Worm (Caenorhabditis elegans) whole organism, L2 larva: ENCODE data around the gene C24A3.2.
A peak's percentile ranks its signal among the peaks of the same experiment; 100 is the strongest.

ENCODE experiments used
- R02D3.7 ChIP-seq: fragments of 150-350 bp; optimal IDR thresholded peaks from 2 replicates; lab custom pipeline; 2014; ENCODE audit warnings: missing biosample characterization, missing genetic modification characterization
- Y55F3AM.14 ChIP-seq: fragments of 200-800 bp; sonication (Bioruptor generic); optimal IDR thresholded peaks from 2 replicates; lab custom pipeline; 2018; ENCODE audit warnings: mild to moderate bottlenecking, missing genetic modification characterization, missing compliant biosample characterization
- ZK546.5 ChIP-seq: sonication (generic microtip); optimal IDR thresholded peaks from 2 replicates; lab custom pipeline; 2017; ENCODE audit warnings: missing biosample characterization, missing genetic modification characterization
- ama-1 ChIP-seq: fragments of 150-350 bp; optimal IDR thresholded peaks from 2 replicates; lab custom pipeline; 2018; ENCODE audit warnings: inconsistent platforms
- ceh-16 ChIP-seq: fragments of 150-350 bp; optimal IDR thresholded peaks from 2 replicates; lab custom pipeline; 2014; ENCODE audit warnings: missing biosample characterization, missing genetic modification characterization
- ceh-82 ChIP-seq: fragments of 150-350 bp; optimal IDR thresholded peaks from 2 replicates; lab custom pipeline; 2014; ENCODE audit warnings: missing biosample characterization, missing genetic modification characterization
- dmd-4 ChIP-seq: sonication (generic microtip); optimal IDR thresholded peaks from 2 replicates; lab custom pipeline; 2017; ENCODE audit warnings: missing biosample characterization, missing genetic modification characterization
- egl-27 ChIP-seq: sonication (generic microtip); optimal IDR thresholded peaks from 3 replicates; lab custom pipeline; 2017; ENCODE audit warnings: missing biosample characterization, missing genetic modification reagents, missing genetic modification characterization
- elt-1 ChIP-seq: fragments of 150-350 bp; optimal IDR thresholded peaks from 2 replicates; lab custom pipeline; 2014; ENCODE audit warnings: missing biosample characterization, missing genetic modification characterization
- elt-3 ChIP-seq: sonication (generic microtip); optimal IDR thresholded peaks from 2 replicates; lab custom pipeline; 2017; ENCODE audit warnings: missing biosample characterization, missing genetic modification characterization
- fos-1 ChIP-seq: fragments of 150-350 bp; optimal IDR thresholded peaks from 2 replicates; lab custom pipeline; 2014; ENCODE audit warnings: missing biosample characterization, missing genetic modification characterization
- gmeb-1 ChIP-seq: fragments of 150-350 bp; optimal IDR thresholded peaks from 2 replicates; lab custom pipeline; 2014; ENCODE audit warnings: missing biosample characterization, missing genetic modification characterization
- lin-11 ChIP-seq: fragments of 150-350 bp; sonication (generic microtip); optimal IDR thresholded peaks from 2 replicates; lab custom pipeline; 2014; ENCODE audit warnings: missing biosample characterization, missing genetic modification characterization, inconsistent platforms, mixed read lengths
- lin-13 ChIP-seq: fragments of 150-350 bp; optimal IDR thresholded peaks from 2 replicates; lab custom pipeline; 2014; ENCODE audit warnings: missing biosample characterization, missing genetic modification reagents, missing genetic modification characterization
- lsy-2 ChIP-seq, 2 experiments: fragments of 150-350 bp in 1 of 2; sonication (generic microtip) in 1 of 2; optimal IDR thresholded peaks; 2 replicates each; lab custom pipeline; 2014 to 2017; ENCODE audit warnings: missing biosample characterization in 2 of 2, missing genetic modification characterization in 2 of 2
- mab-5 ChIP-seq: fragments of 150-350 bp; optimal IDR thresholded peaks from 2 replicates; lab custom pipeline; 2014; ENCODE audit warnings: missing biosample characterization, missing genetic modification characterization
- mdl-1 ChIP-seq, 2 experiments: fragments of 150-350 bp in 1 of 2; sonication (generic microtip) in 1 of 2; optimal IDR thresholded peaks; 2 replicates each; lab custom pipeline; 2017; ENCODE audit warnings: missing biosample characterization in 2 of 2, missing genetic modification characterization in 2 of 2
- nhr-11 ChIP-seq: fragments of 150-350 bp; optimal IDR thresholded peaks from 2 replicates; lab custom pipeline; 2014; ENCODE audit warnings: missing biosample characterization, missing genetic modification characterization
- nhr-129 ChIP-seq: fragments of 150-350 bp; optimal IDR thresholded peaks from 2 replicates; lab custom pipeline; 2014; ENCODE audit warnings: missing biosample characterization, missing genetic modification characterization
- nhr-21 ChIP-seq: fragments of 150-350 bp; optimal IDR thresholded peaks from 2 replicates; lab custom pipeline; 2014; ENCODE audit warnings: missing biosample characterization, missing genetic modification characterization
- nhr-25 ChIP-seq: fragments of 150-350 bp; sonication (generic microtip); optimal IDR thresholded peaks from 3 replicates; lab custom pipeline; 2014; ENCODE audit warnings: missing biosample characterization, missing genetic modification characterization
- nhr-77 ChIP-seq: fragments of 150-350 bp; optimal IDR thresholded peaks from 2 replicates; lab custom pipeline; 2014; ENCODE audit warnings: missing biosample characterization, missing genetic modification characterization
- sem-4 ChIP-seq: fragments of 150-350 bp; optimal IDR thresholded peaks from 2 replicates; lab custom pipeline; 2014; ENCODE audit warnings: missing biosample characterization, missing genetic modification reagents, missing genetic modification characterization
- sma-3 ChIP-seq: sonication (generic microtip); optimal IDR thresholded peaks from 2 replicates; lab custom pipeline; 2016; ENCODE audit warnings: missing genetic modification reagents, missing genetic modification characterization, missing compliant biosample characterization
- sma-9 ChIP-seq, 2 experiments: fragments of 150-350 bp in 1 of 2; sonication (generic microtip) in 1 of 2; optimal IDR thresholded peaks; 2 replicates each; lab custom pipeline; 2014 to 2016; ENCODE audit warnings: missing genetic modification characterization in 2 of 2, mild to moderate bottlenecking in 1 of 2, missing biosample characterization in 1 of 2, missing compliant biosample characterization in 1 of 2, missing genetic modification reagents in 1 of 2, moderate library complexity in 1 of 2
- unc-55 ChIP-seq: fragments of 150-350 bp; sonication (generic microtip); optimal IDR thresholded peaks from 3 replicates; lab custom pipeline; 2014; ENCODE audit warnings: missing biosample characterization, missing genetic modification reagents, missing genetic modification characterization
- unc-62 ChIP-seq: fragments of 150-350 bp; optimal IDR thresholded peaks from 2 replicates; lab custom pipeline; 2014; ENCODE audit warnings: missing biosample characterization, missing genetic modification reagents, missing genetic modification characterization
- ztf-1 ChIP-seq: fragments of 200-800 bp; sonication (Bioruptor generic); conservative IDR thresholded peaks from 2 replicates; pipeline ENCODE4 v1.3.6; 2022; ENCODE audit warnings: missing genetic modification characterization, missing compliant biosample characterization
- ztf-11 ChIP-seq: sonication (generic microtip); optimal IDR thresholded peaks from 2 replicates; lab custom pipeline; 2017; ENCODE audit warnings: missing biosample characterization, missing genetic modification characterization

C24A3.2 gene

DNA sequence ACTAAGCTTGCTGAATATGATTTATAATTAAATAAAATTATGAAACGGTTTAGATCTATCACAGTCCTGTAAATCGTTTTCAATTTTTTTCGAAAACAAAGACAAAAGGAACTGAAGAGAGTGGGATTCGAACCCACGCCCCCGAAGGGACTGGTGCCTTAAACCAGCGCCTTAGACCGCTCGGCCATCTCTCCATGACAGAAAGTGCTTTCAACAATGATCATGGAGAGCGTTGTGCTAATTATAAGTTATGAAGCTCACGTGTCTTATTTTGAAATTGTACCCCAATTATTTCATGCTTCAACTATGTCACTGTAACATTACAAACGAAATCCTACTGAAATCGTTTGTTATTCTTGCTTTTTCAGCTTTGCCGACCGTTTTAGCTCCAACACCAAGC is 41.5 kb upstream of the C24A3.2 start:
- TF ChIP-seq ceh-16 (tag; lab: Kevin White, UChicago) (no peak), lin-11 (tag; lab: Kevin White, UChicago) (no peak), elt-3 (tag; lab: Kevin White, UChicago) (no peak), ztf-11 (tag; lab: Kevin White, UChicago) (no peak), nhr-11 (tag; lab: Kevin White, UChicago) (no peak), gmeb-1 (tag; lab: Kevin White, UChicago) (no peak), sem-4 (no peak), sma-3 (GFP tag; lab: Kevin White, UChicago) (no peak), R02D3.7 (no peak), mab-5 (tag; lab: Kevin White, UChicago) (no peak), egl-27 (tag; lab: Kevin White, UChicago) (no peak)
- TF ChIP-seq, all 48 proteins: peak for 0

DNA sequence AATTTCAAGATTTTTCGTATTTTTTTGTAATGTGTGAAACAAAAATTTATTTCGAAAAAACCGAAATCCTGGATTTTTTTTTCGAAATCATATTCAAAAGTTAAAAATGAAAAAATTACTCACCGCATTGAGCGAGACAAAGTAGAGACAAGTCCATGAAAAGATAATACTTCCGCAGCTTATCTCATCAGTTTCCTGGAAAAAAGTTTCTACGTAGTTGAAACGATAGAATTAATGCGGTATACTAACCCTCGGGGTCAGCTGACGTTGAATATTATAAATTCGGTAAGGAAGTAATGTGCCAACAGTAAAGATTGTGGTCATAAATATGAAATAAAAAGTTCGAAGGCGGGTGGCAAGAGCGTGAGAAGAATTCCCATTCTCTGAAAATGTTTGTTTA is 39.3 kb upstream of the C24A3.2 start:
- peak; percentile 5 for TF ChIP-seq sma-9 (GFP tag; optimal IDR thresholded peaks at IDR 0.05; lab: Kevin White, UChicago)
- no peak for TF ChIP-seq sma-9 (tag; optimal IDR thresholded peaks at IDR 0.05; lab: Kevin White, UChicago)
- no peak for TF ChIP-seq mdl-1 (tag; optimal IDR thresholded peaks at IDR 0.05; lab: Kevin White, UChicago)
- TF ChIP-seq, all 48 proteins: peak for 1

DNA sequence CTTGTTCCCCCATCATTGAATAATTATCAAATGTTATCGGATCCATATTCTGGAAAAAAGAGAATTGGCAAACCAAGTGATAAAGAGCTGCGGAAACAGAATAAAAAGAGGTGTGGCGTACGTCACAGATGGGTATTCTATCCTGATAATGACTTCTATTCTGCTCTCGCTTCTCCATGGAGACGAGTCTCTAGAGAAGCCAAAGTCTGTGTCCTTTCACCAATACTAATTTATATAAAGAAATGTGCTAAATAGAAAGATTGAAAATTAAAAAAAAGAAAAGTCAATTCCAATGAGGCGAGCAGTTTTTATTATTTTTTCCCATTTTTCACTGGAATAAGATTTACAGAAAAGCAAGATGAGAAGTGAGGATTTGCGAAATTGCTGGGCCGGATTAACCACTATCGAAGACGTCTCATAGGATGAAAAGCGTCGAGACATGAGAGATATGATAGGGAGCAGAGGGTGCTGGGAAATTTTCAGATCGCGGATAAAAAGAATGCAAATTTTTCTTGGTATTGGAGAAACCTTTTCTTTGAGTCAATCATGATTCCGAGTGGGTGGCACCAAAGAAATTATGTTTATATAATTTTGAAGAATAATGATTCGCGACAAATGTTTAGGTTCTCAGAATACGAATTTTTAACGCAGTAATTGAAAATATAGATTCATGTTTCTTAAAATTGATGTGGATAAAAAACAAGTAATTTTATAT is 36.0 kb upstream of the C24A3.2 start, which contains the start of gene aexr-3:
TSS of gene aexr-3 (minus strand) at position 51 of the 715 bp plus-strand sequence.
- TF ChIP-seq dmd-4 (peak; percentile 24), ztf-1 (GFP tag; lab: Robert Waterston, UW) (no peak), elt-1 (tag; lab: Kevin White, UChicago) (no peak), R02D3.7 (no peak)

DNA sequence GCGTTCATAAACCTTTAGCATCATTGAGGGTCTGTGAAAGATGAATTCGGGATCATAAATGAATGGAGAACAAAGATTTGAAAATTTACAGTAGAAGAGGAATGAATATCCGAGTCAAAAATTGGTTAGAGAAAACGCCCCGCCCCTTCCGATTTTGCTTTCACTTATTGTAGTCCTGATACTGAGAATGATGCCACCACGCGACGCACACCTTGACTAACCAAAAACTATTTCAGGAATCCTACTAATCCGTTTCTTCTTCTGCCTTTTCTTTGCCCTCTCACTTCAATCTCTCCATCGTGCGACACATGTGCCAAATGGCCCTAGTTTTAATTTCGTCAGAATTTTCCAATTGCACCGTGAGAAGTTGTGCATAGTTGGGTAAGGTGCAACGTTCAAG is 33.8 kb upstream of the C24A3.2 start:
- TF ChIP-seq Y55F3AM.14 (GFP tag; lab: Kevin White, UChicago) (no peak), nhr-21 (tag; lab: Kevin White, UChicago) (no peak), nhr-129 (tag; lab: Kevin White, UChicago) (no peak)

DNA sequence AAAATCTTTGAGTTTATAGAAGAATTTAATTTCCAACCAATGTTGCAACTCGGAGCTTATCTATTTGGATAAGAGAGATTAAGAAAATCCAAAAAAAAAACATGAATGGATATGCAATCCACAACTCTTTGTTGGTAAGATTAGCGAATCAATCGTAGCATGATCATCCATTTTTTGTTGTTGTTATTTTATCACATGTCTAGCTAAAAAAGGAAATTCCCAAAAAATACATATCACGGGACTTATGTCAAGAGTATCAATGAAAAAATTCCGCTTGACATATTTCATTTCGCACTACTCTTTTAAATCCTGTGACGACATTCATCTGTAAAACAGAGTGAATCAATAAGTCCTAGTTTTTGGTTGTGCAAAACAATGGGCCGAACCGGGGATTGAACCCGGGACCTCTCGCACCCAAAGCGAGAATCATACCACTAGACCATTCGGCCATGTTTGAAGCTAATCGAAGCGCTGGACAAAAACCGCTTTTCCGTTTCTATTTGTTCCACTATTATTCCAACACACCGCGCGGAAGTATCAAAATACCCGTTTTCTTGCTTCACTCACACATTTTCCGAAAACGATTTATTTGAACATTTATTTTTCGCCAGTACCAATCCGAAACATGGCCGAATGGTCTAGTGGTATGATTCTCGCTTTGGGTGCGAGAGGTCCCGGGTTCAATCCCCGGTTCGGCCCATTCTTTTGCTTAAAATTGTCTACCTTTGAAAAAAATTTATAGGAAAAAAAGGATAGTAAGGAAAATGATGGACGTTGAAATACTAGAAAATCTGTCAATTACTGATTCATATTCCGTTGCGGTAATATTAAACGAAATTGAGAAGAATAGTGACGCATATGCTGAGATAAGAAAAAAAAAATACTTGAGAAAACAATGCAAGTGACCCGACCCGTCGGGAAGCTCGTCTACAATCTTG is 27.9 kb upstream of the C24A3.2 start:
- no peak for TF ChIP-seq mab-5 (tag; lab: Kevin White, UChicago)
- TF ChIP-seq Y55F3AM.14 (GFP tag; lab: Kevin White, UChicago): peak; percentile 45
- peak; percentile 51 for TF ChIP-seq unc-55 (GFP tag; lab: Kevin White, UChicago)
- no peak for TF ChIP-seq egl-27 (tag; lab: Kevin White, UChicago)
- no peak for TF ChIP-seq sma-9 (GFP tag; optimal IDR thresholded peaks at IDR 0.05; lab: Kevin White, UChicago)
- TF ChIP-seq sma-9 (tag; optimal IDR thresholded peaks at IDR 0.05; lab: Kevin White, UChicago): no peak
- TF ChIP-seq R02D3.7: no peak
- peak; percentile 29 for TF ChIP-seq nhr-25 (tag; lab: Kevin White, UChicago)
- no peak for TF ChIP-seq ama-1
- peak; percentile 36 for TF ChIP-seq fos-1 (tag; lab: Kevin White, UChicago)
- TF ChIP-seq lin-13 (GFP tag; lab: Kevin White, UChicago): no peak
- no peak for TF ChIP-seq ceh-82
- no peak for TF ChIP-seq nhr-77 (tag; lab: Kevin White, UChicago)
- TF ChIP-seq lsy-2 (tag; optimal IDR thresholded peaks at IDR 0.05; lab: Kevin White, UChicago): no peak
- TF ChIP-seq sma-3 (GFP tag; lab: Kevin White, UChicago): peak; percentile 47
- TF ChIP-seq nhr-21 (tag; lab: Kevin White, UChicago): peak; percentile 52
- no peak for TF ChIP-seq unc-62 (GFP tag; lab: Kevin White, UChicago)
- no peak for TF ChIP-seq ZK546.5 (tag; lab: Kevin White, UChicago)
